Fruit fly (Drosophila melanogaster) whole organism, embryonic: ENCODE data around the gene mask.

Experiments used
- Atf-2 ChIP-seq: fragments of 200-800 bp; sonication (Bioruptor generic); optimal IDR thresholded peaks from 2 replicates; lab custom pipeline; 2016; ENCODE audit warnings: missing biosample characterization, missing genetic modification characterization
- Bgb ChIP-seq: fragments of 200-800 bp; sonication (Bioruptor generic); IDR thresholded peaks from 2 replicates; pipeline ENCODE4 v1.3.6; 2022; ENCODE audit warnings: missing biosample characterization, missing genetic modification characterization; ENCODE audit not compliant: partially characterized antibody
- CG10321 ChIP-seq: fragments of 200-800 bp; sonication (Bioruptor generic); IDR thresholded peaks from 2 replicates; pipeline ENCODE4 v1.3.6; 2022; ENCODE audit warnings: missing biosample characterization, missing genetic modification characterization
- CG10431 ChIP-seq: fragments of 200-800 bp; sonication (Bioruptor generic); optimal IDR thresholded peaks from 3 replicates; lab custom pipeline; 2018; ENCODE audit warnings: missing biosample characterization, mild to moderate bottlenecking, missing genetic modification characterization
- CG10543 ChIP-seq: fragments of 200-800 bp; sonication (Bioruptor generic); optimal IDR thresholded peaks from 3 replicates; lab custom pipeline; 2017; ENCODE audit warnings: missing biosample characterization, mild to moderate bottlenecking, missing genetic modification characterization, moderate library complexity
- CG10654 ChIP-seq: fragments of 200-800 bp; sonication (Bioruptor generic); optimal IDR thresholded peaks from 2 replicates; lab custom pipeline; 2016; ENCODE audit warnings: missing biosample characterization, missing genetic modification characterization
- CG1233 ChIP-seq: fragments of 200-800 bp; sonication (Bioruptor generic); optimal IDR thresholded peaks from 4 replicates; lab custom pipeline; 2018; ENCODE audit warnings: missing biosample characterization, mild to moderate bottlenecking, missing genetic modification characterization
- CG15514 ChIP-seq: fragments of 200-800 bp; sonication (Bioruptor generic); optimal IDR thresholded peaks from 3 replicates; lab custom pipeline; 2017; ENCODE audit warnings: missing biosample characterization, missing genetic modification characterization, mild to moderate bottlenecking, moderate library complexity, missing genetic modification reagents
- CG1647 ChIP-seq: fragments of 200-800 bp; sonication (Bioruptor generic); optimal IDR thresholded peaks from 3 replicates; lab custom pipeline; 2016; ENCODE audit warnings: missing biosample characterization, missing genetic modification characterization
- CG17612 ChIP-seq: fragments of 200-800 bp; sonication (Bioruptor generic); IDR thresholded peaks from 2 replicates; pipeline ENCODE4 v1.3.6; 2022; ENCODE audit warnings: missing biosample characterization, missing genetic modification characterization
- CG30020 ChIP-seq: fragments of 200-800 bp; optimal IDR thresholded peaks from 2 replicates; lab custom pipeline; 2019; ENCODE audit warnings: missing biosample characterization, mild to moderate bottlenecking, missing genetic modification characterization, moderate library complexity
- CG31224 ChIP-seq: fragments of 200-800 bp; sonication (Bioruptor generic); IDR thresholded peaks from 2 replicates; pipeline ENCODE4 v1.3.6; 2022; ENCODE audit warnings: missing biosample characterization, missing genetic modification characterization
- CG4617 ChIP-seq: fragments of 200-800 bp; sonication (Bioruptor generic); optimal IDR thresholded peaks from 3 replicates; lab custom pipeline; 2016; ENCODE audit warnings: missing biosample characterization, missing genetic modification characterization, borderline replicate concordance
- CG6791 ChIP-seq: fragments of 200-800 bp; sonication (Bioruptor generic); IDR thresholded peaks from 3 replicates; pipeline ENCODE4 v1.3.6; 2022; ENCODE audit warnings: missing biosample characterization, missing genetic modification characterization; ENCODE audit not compliant: partially characterized antibody
- CG7839 ChIP-seq: fragments of 200-800 bp; sonication (Bioruptor generic); optimal IDR thresholded peaks from 3 replicates; lab custom pipeline; 2018; ENCODE audit warnings: missing biosample characterization, mild to moderate bottlenecking, missing genetic modification characterization, moderate library complexity
- CG7963 ChIP-seq: fragments of 200-800 bp; sonication (Bioruptor generic); IDR thresholded peaks from 3 replicates; pipeline ENCODE4 v1.3.6; 2022; ENCODE audit warnings: missing biosample characterization, missing genetic modification characterization; ENCODE audit not compliant: partially characterized antibody
- CG8388 ChIP-seq: fragments of 200-800 bp; sonication (Bioruptor generic); optimal IDR thresholded peaks from 2 replicates; lab custom pipeline; 2019; ENCODE audit warnings: missing biosample characterization, mild to moderate bottlenecking, missing genetic modification characterization, moderate library complexity
- Chrac-16 ChIP-seq: fragments of 200-800 bp; sonication (Bioruptor generic); optimal IDR thresholded peaks from 3 replicates; lab custom pipeline; 2016; ENCODE audit warnings: missing biosample characterization, missing genetic modification characterization
- Doc2 ChIP-seq: fragments of 200-800 bp; sonication (Bioruptor generic); IDR thresholded peaks from 2 replicates; pipeline ENCODE4 v1.3.6; 2022; ENCODE audit warnings: missing biosample characterization, missing genetic modification characterization
- Dp ChIP-seq: fragments of 200-800 bp; sonication (Bioruptor generic); optimal IDR thresholded peaks from 2 replicates; lab custom pipeline; 2018; ENCODE audit warnings: missing biosample characterization, mild to moderate bottlenecking, missing genetic modification characterization, moderate library complexity
- Gsc ChIP-seq: fragments of 200-800 bp; sonication (Bioruptor generic); IDR thresholded peaks from 2 replicates; pipeline ENCODE4 v1.3.6; 2022; ENCODE audit warnings: missing biosample characterization, missing genetic modification characterization
- Gug ChIP-seq: fragments of 200-800 bp; sonication (Bioruptor generic); IDR thresholded peaks from 4 replicates; pipeline ENCODE4 v1.3.6; 2022; ENCODE audit warnings: missing biosample characterization, missing genetic modification characterization
- Mad ChIP-seq: fragments of 200-800 bp; sonication (Bioruptor generic); optimal IDR thresholded peaks from 2 replicates; lab custom pipeline; 2016; ENCODE audit warnings: missing biosample characterization, missing genetic modification characterization
- Side ChIP-seq: fragments of 200-800 bp; sonication (Bioruptor generic); optimal IDR thresholded peaks from 2 replicates; lab custom pipeline; 2016; ENCODE audit warnings: missing biosample characterization, missing genetic modification characterization
- Sox100B ChIP-seq: fragments of 200-800 bp; sonication (Bioruptor generic); optimal IDR thresholded peaks from 3 replicates; lab custom pipeline; 2018; ENCODE audit warnings: missing biosample characterization, mild to moderate bottlenecking, missing genetic modification characterization
- TFAM ChIP-seq: fragments of 200-800 bp; sonication (Bioruptor generic); optimal IDR thresholded peaks from 2 replicates; lab custom pipeline; 2017; ENCODE audit warnings: missing biosample characterization, missing genetic modification characterization, inconsistent platforms
- YL-1 ChIP-seq: fragments of 200-800 bp; sonication (Bioruptor generic); optimal IDR thresholded peaks from 3 replicates; lab custom pipeline; 2017; ENCODE audit warnings: missing biosample characterization, mild to moderate bottlenecking, missing genetic modification characterization
- cad ChIP-seq: fragments of >200 bp; optimal IDR thresholded peaks from 2 replicates; lab custom pipeline; 2017; ENCODE audit warnings: missing biosample characterization, missing genetic modification characterization
- corto ChIP-seq: fragments of 200-800 bp; sonication (Bioruptor generic); optimal IDR thresholded peaks from 2 replicates; lab custom pipeline; 2016; ENCODE audit warnings: missing biosample characterization, mild to moderate bottlenecking, missing genetic modification characterization, moderate library complexity
- emc ChIP-seq: fragments of 200-800 bp; sonication (Bioruptor generic); optimal IDR thresholded peaks from 2 replicates; lab custom pipeline; 2016; ENCODE audit warnings: missing biosample characterization, missing genetic modification characterization
- en ChIP-seq: fragments of 200-800 bp; sonication (Bioruptor generic); optimal IDR thresholded peaks from 2 replicates; lab custom pipeline; 2016; ENCODE audit warnings: missing biosample characterization, missing genetic modification characterization
- esg ChIP-seq: fragments of 200-800 bp; sonication (Bioruptor generic); conservative IDR thresholded peaks from 2 replicates; pipeline ENCODE4 v1.3.6; 2022; ENCODE audit warnings: missing biosample characterization, missing genetic modification characterization
- eve ChIP-seq, 2 experiments: fragments of >200 bp; optimal IDR thresholded peaks; 2 replicates each; lab custom pipeline; 2017; ENCODE audit warnings: missing biosample characterization in 2 of 2, missing genetic modification characterization in 2 of 2
- ewg ChIP-seq: fragments of 200-800 bp; sonication (Bioruptor generic); optimal IDR thresholded peaks from 3 replicates; lab custom pipeline; 2017; ENCODE audit warnings: mild to moderate bottlenecking, missing biosample characterization, missing genetic modification reagents, missing genetic modification characterization
- gcm2 ChIP-seq: fragments of 200-800 bp; sonication (Bioruptor generic); optimal IDR thresholded peaks from 2 replicates; lab custom pipeline; 2016; ENCODE audit warnings: missing biosample characterization, missing genetic modification characterization
- h ChIP-seq: fragments of >200 bp; optimal IDR thresholded peaks from 2 replicates; lab custom pipeline; 2017
- hth ChIP-seq: fragments of >200 bp; optimal IDR thresholded peaks from 2 replicates; lab custom pipeline; 2017; ENCODE audit warnings: inconsistent platforms
- lola ChIP-seq, 3 experiments: fragments of >200 bp in 2 of 3; fragments of 200-800 bp in 1 of 3; sonication (Bioruptor generic) in 1 of 3; optimal IDR thresholded peaks; 2 replicates each; lab custom pipeline; 2017 to 2019; ENCODE audit warnings: missing biosample characterization in 3 of 3, missing genetic modification characterization in 3 of 3, mild to moderate bottlenecking in 1 of 3, moderate library complexity in 1 of 3
- mld ChIP-seq: fragments of 200-800 bp; sonication (Bioruptor generic); IDR thresholded peaks from 3 replicates; pipeline ENCODE4 v1.3.6; 2022; ENCODE audit warnings: missing biosample characterization, missing genetic modification characterization; ENCODE audit not compliant: partially characterized antibody
- odd ChIP-seq: fragments of 200-800 bp; sonication (Bioruptor generic); optimal IDR thresholded peaks from 2 replicates; lab custom pipeline; 2017; ENCODE audit warnings: missing biosample characterization, mild to moderate bottlenecking, missing genetic modification characterization
- pfk ChIP-seq: fragments of 200-800 bp; sonication (Bioruptor generic); optimal IDR thresholded peaks from 2 replicates; lab custom pipeline; 2018; ENCODE audit warnings: missing biosample characterization, mild to moderate bottlenecking, missing genetic modification characterization, moderate library complexity
- phol ChIP-seq: fragments of 200-800 bp; sonication (Bioruptor generic); optimal IDR thresholded peaks from 3 replicates; lab custom pipeline; 2018; ENCODE audit warnings: missing biosample characterization, mild to moderate bottlenecking, missing genetic modification characterization, moderate library complexity
- pzg ChIP-seq: fragments of 200-800 bp; sonication (Bioruptor generic); optimal IDR thresholded peaks from 3 replicates; lab custom pipeline; 2018; ENCODE audit warnings: missing biosample characterization, mild to moderate bottlenecking, missing genetic modification characterization, moderate library complexity
- run ChIP-seq: fragments of 200-800 bp; sonication (Bioruptor generic); optimal IDR thresholded peaks from 3 replicates; lab custom pipeline; 2018; ENCODE audit warnings: missing biosample characterization, mild to moderate bottlenecking, missing genetic modification characterization
- shn ChIP-seq: fragments of 200-800 bp; sonication (Bioruptor generic); optimal IDR thresholded peaks from 3 replicates; lab custom pipeline; 2016; ENCODE audit warnings: missing biosample characterization, missing genetic modification characterization
- vnd ChIP-seq: fragments of 200-800 bp; sonication (Bioruptor generic); IDR thresholded peaks from 3 replicates; pipeline ENCODE4 v1.3.6; 2022; ENCODE audit warnings: missing biosample characterization, missing genetic modification characterization; ENCODE audit not compliant: partially characterized antibody
- vvl ChIP-seq: fragments of 200-800 bp; sonication (Bioruptor generic); IDR thresholded peaks from 2 replicates; pipeline ENCODE4 v1.3.6; 2022; ENCODE audit warnings: missing biosample characterization, missing genetic modification characterization
- wek ChIP-seq: fragments of 200-800 bp; sonication (Bioruptor generic); optimal IDR thresholded peaks from 3 replicates; lab custom pipeline; 2018; ENCODE audit warnings: missing biosample characterization, mild to moderate bottlenecking, missing genetic modification characterization, moderate library complexity

The mask gene

dm6 chr3R:24230423-24231205, at the start of gene mask (continued):
- TF ChIP-seq vnd (no peak; the same call in 2 of the 3 replicates), esg (GFP tag; lab: Robert Waterston, UW) (no peak), pfk (GFP tag; lab: Kevin White, UChicago) (peak; percentile 70), CG7839 (tag; lab: Kevin White, UChicago) (peak; percentile 64), TFAM (GFP tag; lab: Kevin White, UChicago) (no peak), YL-1 (GFP tag; lab: Kevin White, UChicago) (peak; percentile 76), CG1647 (GFP tag; lab: Kevin White, UChicago) (peak; percentile 37), Side (GFP tag; lab: Kevin White, UChicago) (peak; percentile 86), CG8388 (peak; percentile 49), CG17612 (peak; percentile 33; the same call in 1 of the 2 replicates), Mad (GFP tag; lab: Kevin White, UChicago) (peak; percentile 75), ewg (GFP tag; lab: Kevin White, UChicago) (peak; percentile 43), CG6791 (peak; percentile 50), lola (GFP tag; optimal IDR thresholded peaks at IDR 0.05; lab: Kevin White, UChicago) (peak in 1 of 3 experiments; percentile 5), en (peak; percentile 63), shn (GFP tag; lab: Kevin White, UChicago) (peak; percentile 81), corto (no peak), Sox100B (GFP tag; lab: Kevin White, UChicago) (peak; percentile 75), Bgb (GFP tag; lab: Robert Waterston, UW) (0 out of 2 replicates have a peak, but pooled peaks have one; percentile 4), CG10654 (GFP tag; lab: Kevin White, UChicago) (peak; percentile 75), cad (no peak), Gug (peak; percentile 62; the same call in 3 of the 4 replicates), run (tag; lab: Kevin White, UChicago) (no peak), gcm2 (GFP tag; lab: Kevin White, UChicago) (peak; percentile 78), mld (no peak), CG10321 (GFP tag; lab: Robert Waterston, UW) (peak; percentile 96), eve (GFP tag; optimal IDR thresholded peaks at IDR 0.05; lab: Kevin White, UChicago) (no peak), pzg (peak; percentile 61), h (lab: Kevin White, UChicago) (no peak), Dp (peak; percentile 46), hth (lab: Kevin White, UChicago) (no peak), wek (GFP tag; lab: Kevin White, UChicago) (peak; percentile 70), Atf-2 (peak; percentile 61), Chrac-16 (peak; percentile 27), phol (tag; lab: Kevin White, UChicago) (peak; percentile 98), Doc2 (no peak), CG15514 (peak; percentile 76), CG31224 (peak; percentile 67), CG10431 (GFP tag; lab: Kevin White, UChicago) (peak; percentile 77), CG10543 (GFP tag; lab: Kevin White, UChicago) (peak; percentile 92), vvl (GFP tag; lab: Robert Waterston, UW) (peak; percentile 81), odd (GFP tag; lab: Kevin White, UChicago) (peak; percentile 73), CG4617 (peak; percentile 74), CG7963 (GFP tag; lab: Robert Waterston, UW) (0 out of 3 replicates have a peak, but pooled peaks have one; percentile 32), emc (GFP tag; lab: Kevin White, UChicago) (peak; percentile 81), Gsc (GFP tag; lab: Robert Waterston, UW) (no peak), CG1233 (peak; percentile 86), CG30020 (tag; lab: Kevin White, UChicago) (peak; percentile 32)
